Fruit fly (Drosophila melanogaster) whole organism, embryonic: ENCODE data around the gene Pex10.

Experiments used
- Atf6 ChIP-seq: fragments of 200-800 bp; sonication (Bioruptor generic); IDR thresholded peaks from 2 replicates; pipeline ENCODE4 v1.3.6; 2022; ENCODE audit warnings: missing biosample characterization, missing genetic modification characterization
- CG10321 ChIP-seq: fragments of 200-800 bp; sonication (Bioruptor generic); IDR thresholded peaks from 2 replicates; pipeline ENCODE4 v1.3.6; 2022; ENCODE audit warnings: missing biosample characterization, missing genetic modification characterization
- CG10431 ChIP-seq: fragments of 200-800 bp; sonication (Bioruptor generic); optimal IDR thresholded peaks from 3 replicates; lab custom pipeline; 2018; ENCODE audit warnings: missing biosample characterization, mild to moderate bottlenecking, missing genetic modification characterization
- CG11085 ChIP-seq: fragments of 200-800 bp; sonication (Bioruptor generic); IDR thresholded peaks from 2 replicates; pipeline ENCODE4 v1.3.6; 2022; ENCODE audit warnings: missing biosample characterization, missing genetic modification characterization
- CG11695 ChIP-seq: fragments of 200-800 bp; sonication (Bioruptor generic); IDR thresholded peaks from 3 replicates; pipeline ENCODE4 v1.3.6; 2022; ENCODE audit warnings: missing biosample characterization, missing genetic modification characterization
- CG12236 ChIP-seq: fragments of 200-800 bp; sonication (Bioruptor generic); optimal IDR thresholded peaks from 2 replicates; lab custom pipeline; 2016; ENCODE audit warnings: missing biosample characterization, missing genetic modification characterization
- CG14441 ChIP-seq: fragments of 200-800 bp; sonication (Bioruptor generic); IDR thresholded peaks from 2 replicates; pipeline ENCODE4 v1.3.6; 2022; ENCODE audit warnings: missing biosample characterization, missing genetic modification characterization
- CG17612 ChIP-seq: fragments of 200-800 bp; sonication (Bioruptor generic); IDR thresholded peaks from 2 replicates; pipeline ENCODE4 v1.3.6; 2022; ENCODE audit warnings: missing biosample characterization, missing genetic modification characterization
- CG18011 ChIP-seq: fragments of 200-800 bp; sonication (Bioruptor generic); optimal IDR thresholded peaks from 2 replicates; lab custom pipeline; 2017; ENCODE audit warnings: missing biosample characterization, missing genetic modification characterization, mild to moderate bottlenecking, moderate library complexity, missing genotype
- CG2889 ChIP-seq: fragments of 200-800 bp; sonication (Bioruptor generic); IDR thresholded peaks from 3 replicates; pipeline ENCODE4 v1.3.6; 2022; ENCODE audit warnings: missing biosample characterization, missing genetic modification characterization
- CG31441 ChIP-seq: fragments of 200-800 bp; sonication (Bioruptor generic); IDR thresholded peaks from 2 replicates; pipeline ENCODE4 v1.3.6; 2022; ENCODE audit warnings: missing biosample characterization, missing genetic modification characterization
- CG43689 ChIP-seq: fragments of 200-800 bp; sonication (Bioruptor generic); IDR thresholded peaks from 2 replicates; pipeline ENCODE4 v1.3.6; 2022; ENCODE audit warnings: missing biosample characterization, missing genetic modification characterization
- CG4424 ChIP-seq: fragments of 200-800 bp; sonication (Bioruptor generic); optimal IDR thresholded peaks from 3 replicates; lab custom pipeline; 2016; ENCODE audit warnings: missing biosample characterization, missing genetic modification characterization
- CG4730 ChIP-seq: fragments of 200-800 bp; sonication (Bioruptor generic); IDR thresholded peaks from 2 replicates; pipeline ENCODE4 v1.3.6; 2022; ENCODE audit warnings: missing biosample characterization, missing genetic modification characterization
- CG6254 ChIP-seq: fragments of 200-800 bp; sonication (Bioruptor generic); optimal IDR thresholded peaks from 3 replicates; lab custom pipeline; 2017; ENCODE audit warnings: mild to moderate bottlenecking, missing biosample characterization, missing genetic modification reagents, missing genetic modification characterization
- CG7786 ChIP-seq: fragments of 200-800 bp; sonication (Bioruptor generic); optimal IDR thresholded peaks from 2 replicates; lab custom pipeline; 2016; ENCODE audit warnings: missing biosample characterization, missing genetic modification characterization
- CG7963 ChIP-seq: fragments of 200-800 bp; sonication (Bioruptor generic); IDR thresholded peaks from 3 replicates; pipeline ENCODE4 v1.3.6; 2022; ENCODE audit warnings: missing biosample characterization, missing genetic modification characterization; ENCODE audit not compliant: partially characterized antibody
- CG8478 ChIP-seq: fragments of >200 bp; optimal IDR thresholded peaks from 2 replicates; lab custom pipeline; 2018
- CG9215 ChIP-seq: fragments of 200-800 bp; sonication (Bioruptor generic); IDR thresholded peaks from 2 replicates; pipeline ENCODE4 v1.3.6; 2022; ENCODE audit warnings: missing biosample characterization, missing genetic modification characterization
- CG9876 ChIP-seq: fragments of 200-800 bp; sonication (Bioruptor generic); optimal IDR thresholded peaks from 2 replicates; lab custom pipeline; 2016; ENCODE audit warnings: missing biosample characterization, missing genetic modification characterization
- CoRest ChIP-seq: fragments of 200-800 bp; sonication (Bioruptor generic); optimal IDR thresholded peaks from 3 replicates; lab custom pipeline; 2018; ENCODE audit warnings: missing biosample characterization, mild to moderate bottlenecking, missing genetic modification characterization, moderate library complexity
- D19B ChIP-seq: fragments of 200-800 bp; sonication (Bioruptor generic); optimal IDR thresholded peaks from 2 replicates; lab custom pipeline; 2017; ENCODE audit warnings: missing biosample characterization, mild to moderate bottlenecking, missing genetic modification characterization
- Ets65A ChIP-seq: fragments of 200-800 bp; sonication (Bioruptor generic); peaks from one replicate; lab custom pipeline; 2016; ENCODE audit warnings: missing biosample characterization, missing genetic modification characterization
- HLH4C ChIP-seq: fragments of 200-800 bp; sonication (Bioruptor generic); IDR thresholded peaks from 3 replicates; pipeline ENCODE4 v1.3.6; 2022; ENCODE audit warnings: missing biosample characterization, missing genetic modification characterization; ENCODE audit not compliant: partially characterized antibody
- HLH54F ChIP-seq: fragments of 200-800 bp; sonication (Bioruptor generic); optimal IDR thresholded peaks from 3 replicates; lab custom pipeline; 2016; ENCODE audit warnings: missing biosample characterization, missing genetic modification characterization
- Hand ChIP-seq: fragments of 200-800 bp; sonication (Bioruptor generic); optimal IDR thresholded peaks from 2 replicates; lab custom pipeline; 2017; ENCODE audit warnings: mild to moderate bottlenecking, missing biosample characterization, missing genetic modification reagents, missing genetic modification characterization
- HmgD ChIP-seq: fragments of 200-800 bp; sonication (Bioruptor generic); optimal IDR thresholded peaks from 3 replicates; lab custom pipeline; 2016; ENCODE audit warnings: missing biosample characterization, missing genetic modification characterization
- NFAT ChIP-seq: fragments of 200-800 bp; sonication (Bioruptor generic); IDR thresholded peaks from 2 replicates; pipeline ENCODE4 v1.3.6; 2022; ENCODE audit warnings: missing biosample characterization, missing genetic modification characterization
- PHDP ChIP-seq: fragments of 200-800 bp; sonication (Bioruptor generic); optimal IDR thresholded peaks from 3 replicates; lab custom pipeline; 2018; ENCODE audit warnings: missing biosample characterization, mild to moderate bottlenecking, missing genetic modification characterization, moderate library complexity
- Rx ChIP-seq: fragments of 200-800 bp; sonication (Bioruptor generic); IDR thresholded peaks from 2 replicates; pipeline ENCODE4 v1.3.6; 2022; ENCODE audit warnings: missing biosample characterization, missing genetic modification characterization
- az2 ChIP-seq: fragments of 200-800 bp; sonication (Bioruptor generic); optimal IDR thresholded peaks from 3 replicates; lab custom pipeline; 2016; ENCODE audit warnings: missing biosample characterization, missing genetic modification characterization
- bowl ChIP-seq: fragments of 200-800 bp; sonication (Bioruptor generic); IDR thresholded peaks from 2 replicates; pipeline ENCODE4 v1.3.6; 2022; ENCODE audit warnings: missing biosample characterization, missing genetic modification characterization
- bsh ChIP-seq, 2 experiments: fragments of 200-800 bp; sonication (Bioruptor generic); optimal IDR thresholded peaks; 2 replicates each; lab custom pipeline; 2017 to 2018; ENCODE audit warnings: mild to moderate bottlenecking in 2 of 2, missing biosample characterization in 2 of 2, missing genetic modification characterization in 2 of 2, moderate library complexity in 1 of 2
- corto ChIP-seq: fragments of 200-800 bp; sonication (Bioruptor generic); optimal IDR thresholded peaks from 2 replicates; lab custom pipeline; 2016; ENCODE audit warnings: missing biosample characterization, mild to moderate bottlenecking, missing genetic modification characterization, moderate library complexity
- cwo ChIP-seq: fragments of 200-800 bp; sonication (Bioruptor generic); optimal IDR thresholded peaks from 3 replicates; lab custom pipeline; 2017; ENCODE audit warnings: missing biosample characterization, missing genetic modification characterization, mild to moderate bottlenecking, moderate library complexity, missing genetic modification reagents
- en ChIP-seq: fragments of 200-800 bp; sonication (Bioruptor generic); optimal IDR thresholded peaks from 2 replicates; lab custom pipeline; 2016; ENCODE audit warnings: missing biosample characterization, missing genetic modification characterization
- fd64A ChIP-seq: fragments of 200-800 bp; sonication (Bioruptor generic); optimal IDR thresholded peaks from 3 replicates; lab custom pipeline; 2018; ENCODE audit warnings: missing biosample characterization, mild to moderate bottlenecking, missing genetic modification characterization
- jigr1 ChIP-seq: fragments of 200-800 bp; sonication (Bioruptor generic); IDR thresholded peaks from 3 replicates; pipeline ENCODE4 v1.3.6; 2022; ENCODE audit warnings: missing biosample characterization, missing genetic modification characterization
- lola ChIP-seq, 3 experiments: fragments of >200 bp in 2 of 3; fragments of 200-800 bp in 1 of 3; sonication (Bioruptor generic) in 1 of 3; optimal IDR thresholded peaks; 2 replicates each; lab custom pipeline; 2017 to 2019; ENCODE audit warnings: missing biosample characterization in 3 of 3, missing genetic modification characterization in 3 of 3, mild to moderate bottlenecking in 1 of 3, moderate library complexity in 1 of 3
- nau ChIP-seq: fragments of 200-800 bp; sonication (Bioruptor generic); optimal IDR thresholded peaks from 3 replicates; lab custom pipeline; 2017; ENCODE audit warnings: missing biosample characterization, mild to moderate bottlenecking, missing genetic modification characterization, missing genetic modification reagents
- nerfin-1 ChIP-seq: fragments of 200-800 bp; sonication (Bioruptor generic); optimal IDR thresholded peaks from 3 replicates; lab custom pipeline; 2019; ENCODE audit warnings: missing biosample characterization, mild to moderate bottlenecking, missing genetic modification characterization, moderate library complexity
- nom ChIP-seq: fragments of 200-800 bp; sonication (Bioruptor generic); optimal IDR thresholded peaks from 2 replicates; lab custom pipeline; 2017; ENCODE audit warnings: missing biosample characterization, missing genetic modification characterization, mild to moderate bottlenecking, moderate library complexity, missing genetic modification reagents
- ranshi ChIP-seq: fragments of 200-800 bp; sonication (Bioruptor generic); IDR thresholded peaks from 2 replicates; pipeline ENCODE4 v1.3.6; 2022; ENCODE audit warnings: missing biosample characterization, missing genetic modification characterization
- rib ChIP-seq: fragments of 200-800 bp; sonication (Bioruptor generic); IDR thresholded peaks from 2 replicates; pipeline ENCODE4 v1.3.6; 2022; ENCODE audit warnings: missing biosample characterization, missing genetic modification characterization
- seq ChIP-seq: fragments of 200-800 bp; sonication (Bioruptor generic); IDR thresholded peaks from 2 replicates; pipeline ENCODE4 v1.3.6; 2022; ENCODE audit warnings: missing biosample characterization, missing genetic modification characterization
- shn ChIP-seq: fragments of 200-800 bp; sonication (Bioruptor generic); optimal IDR thresholded peaks from 3 replicates; lab custom pipeline; 2016; ENCODE audit warnings: missing biosample characterization, missing genetic modification characterization
- sna ChIP-seq: fragments of 200-800 bp; sonication (Bioruptor generic); IDR thresholded peaks from 2 replicates; pipeline ENCODE4 v1.3.6; 2022; ENCODE audit warnings: missing biosample characterization, missing genetic modification characterization; ENCODE audit not compliant: partially characterized antibody
- toy ChIP-seq: fragments of 200-800 bp; sonication (Bioruptor generic); IDR thresholded peaks from 2 replicates; pipeline ENCODE4 v1.3.6; 2022; ENCODE audit warnings: missing biosample characterization, missing genetic modification characterization
- wek ChIP-seq: fragments of 200-800 bp; sonication (Bioruptor generic); optimal IDR thresholded peaks from 3 replicates; lab custom pipeline; 2018; ENCODE audit warnings: missing biosample characterization, mild to moderate bottlenecking, missing genetic modification characterization, moderate library complexity

Pex10 gene

DNA sequence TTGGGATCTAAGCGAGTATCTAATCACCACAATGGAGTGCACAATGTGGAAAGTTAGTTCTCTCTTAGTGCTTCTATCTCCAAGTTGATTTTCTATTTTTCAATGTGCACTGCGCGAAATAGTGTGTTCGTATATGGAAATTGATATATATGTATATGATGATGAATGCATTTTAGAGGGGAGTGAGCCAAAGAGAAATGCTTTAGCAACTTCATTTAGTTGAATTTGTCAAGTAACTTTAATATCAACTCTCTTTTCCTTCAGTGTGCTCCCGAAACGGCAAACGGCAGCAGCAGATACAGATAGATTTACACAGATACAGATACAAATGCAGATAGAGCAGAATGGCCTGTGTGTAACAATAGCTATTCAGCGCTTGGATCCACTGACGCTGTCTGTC, 26.0 kb downstream of the Pex10 start (continued):
- TF ChIP-seq CG11695 (peak; percentile 56; the same call in 1 of the 3 replicates), nau (no peak), ranshi (GFP tag; lab: Robert Waterston, UW) (no peak), CG17612 (GFP tag; lab: Robert Waterston, UW) (no peak), CG43689 (0 out of 2 replicates have a peak, but pooled peaks have one; percentile 50), jigr1 (no peak), corto (no peak), Rx (GFP tag; lab: Robert Waterston, UW) (peak; percentile 59), rib (GFP tag; lab: Robert Waterston, UW) (no peak), Atf6 (GFP tag; lab: Robert Waterston, UW) (peak; percentile 36; the same call in 1 of the 2 replicates), NFAT (GFP tag; lab: Robert Waterston, UW) (no peak), Hand (GFP tag; lab: Kevin White, UChicago) (no peak), CG6254 (GFP tag; lab: Kevin White, UChicago) (peak; percentile 30), D19B (GFP tag; lab: Kevin White, UChicago) (no peak), sna (GFP tag; lab: Robert Waterston, UW) (no peak), CG7963 (GFP tag; lab: Robert Waterston, UW) (no peak), CG11085 (GFP tag; lab: Robert Waterston, UW) (no peak), CG7786 (GFP tag; lab: Kevin White, UChicago) (peak; percentile 26), bsh (GFP tag; optimal IDR thresholded peaks at IDR 0.05; lab: Kevin White, UChicago) (peak; percentile 46 to 86), fd64A (GFP tag; lab: Kevin White, UChicago) (no peak), nom (GFP tag; lab: Kevin White, UChicago) (no peak), lola (GFP tag; optimal IDR thresholded peaks at IDR 0.05; lab: Kevin White, UChicago) (peak in 1 of 3 experiments; percentile 59), toy (GFP tag; lab: Robert Waterston, UW) (no peak), CG9876 (peak; percentile 19), bowl (peak; percentile 57; the same call in 1 of the 2 replicates), CG10321 (GFP tag; lab: Robert Waterston, UW) (no peak), HLH4C (GFP tag; lab: Robert Waterston, UW) (no peak), shn (GFP tag; lab: Kevin White, UChicago) (peak; percentile 12), seq (peak; percentile 22; the same call in 1 of the 2 replicates), CG18011 (GFP tag; lab: Kevin White, UChicago) (no peak), HLH54F (GFP tag; lab: Kevin White, UChicago) (no peak), nerfin-1 (peak; percentile 21), CG9215 (GFP tag; lab: Robert Waterston, UW) (no peak), CG14441 (peak; percentile 76), CG12236 (GFP tag; lab: Kevin White, UChicago) (peak; percentile 60), CG8478 (lab: Kevin White, UChicago) (no peak), CoRest (tag; lab: Kevin White, UChicago) (peak; percentile 60), wek (GFP tag; lab: Kevin White, UChicago) (no peak), cwo (GFP tag; lab: Kevin White, UChicago) (peak; percentile 24), CG2889 (no peak), CG4730 (GFP tag; lab: Robert Waterston, UW) (peak; percentile 5; the same call in 1 of the 2 replicates), CG4424 (GFP tag; lab: Kevin White, UChicago) (peak; percentile 58), az2 (GFP tag; lab: Kevin White, UChicago) (peak; percentile 65), PHDP (tag; lab: Kevin White, UChicago) (peak; percentile 62), HmgD (GFP tag; lab: Kevin White, UChicago) (no peak), CG10431 (GFP tag; lab: Kevin White, UChicago) (no peak), Ets65A (GFP tag; lab: Kevin White, UChicago) (peak; percentile 96), CG31441 (GFP tag; lab: Robert Waterston, UW) (peak; percentile 77), en (GFP tag; lab: Kevin White, UChicago) (peak; percentile 18)
